Fruit fly (Drosophila melanogaster) whole organism, prepupa: ENCODE data around the gene CG10725.

Source experiments
- CG16779 ChIP-seq: fragments of 200-800 bp; sonication (Bioruptor generic); optimal IDR thresholded peaks from 3 replicates; lab custom pipeline; 2017; ENCODE audit warnings: missing biosample characterization, mild to moderate bottlenecking, missing genetic modification characterization
- CG6808 ChIP-seq: fragments of 200-800 bp; sonication (Bioruptor generic); optimal IDR thresholded peaks from 3 replicates; lab custom pipeline; 2017; ENCODE audit warnings: missing biosample characterization, missing genetic modification characterization, mild to moderate bottlenecking, moderate library complexity, missing genetic modification reagents
- CG8632 ChIP-seq: fragments of 200-800 bp; sonication (Bioruptor generic); optimal IDR thresholded peaks from 3 replicates; lab custom pipeline; 2016; ENCODE audit warnings: missing biosample characterization, missing genetic modification characterization
- Eip93F ChIP-seq: fragments of 200-800 bp; sonication (Bioruptor generic); optimal IDR thresholded peaks from 2 replicates; lab custom pipeline; 2016; ENCODE audit warnings: missing biosample characterization, mild to moderate bottlenecking, missing genetic modification characterization
- Lpt ChIP-seq: fragments of 200-800 bp; sonication (Bioruptor generic); optimal IDR thresholded peaks from 3 replicates; lab custom pipeline; 2016; ENCODE audit warnings: missing biosample characterization, missing genetic modification characterization
- achi ChIP-seq: fragments of 200-800 bp; sonication (Bioruptor generic); optimal IDR thresholded peaks from 3 replicates; lab custom pipeline; 2016; ENCODE audit warnings: missing biosample characterization, missing genetic modification characterization
- cyc ChIP-seq: fragments of 200-800 bp; sonication (Bioruptor generic); optimal IDR thresholded peaks from 3 replicates; lab custom pipeline; 2016; ENCODE audit warnings: missing biosample characterization, missing genetic modification characterization
- fkh ChIP-seq: fragments of 200-800 bp; sonication (Bioruptor generic); optimal IDR thresholded peaks from 3 replicates; lab custom pipeline; 2017; ENCODE audit warnings: missing biosample characterization, mild to moderate bottlenecking, missing genetic modification characterization, moderate library complexity
- topi ChIP-seq: fragments of 200-800 bp; sonication (Bioruptor generic); optimal IDR thresholded peaks from 3 replicates; lab custom pipeline; 2016; ENCODE audit warnings: missing biosample characterization, missing genetic modification characterization

DNA sequence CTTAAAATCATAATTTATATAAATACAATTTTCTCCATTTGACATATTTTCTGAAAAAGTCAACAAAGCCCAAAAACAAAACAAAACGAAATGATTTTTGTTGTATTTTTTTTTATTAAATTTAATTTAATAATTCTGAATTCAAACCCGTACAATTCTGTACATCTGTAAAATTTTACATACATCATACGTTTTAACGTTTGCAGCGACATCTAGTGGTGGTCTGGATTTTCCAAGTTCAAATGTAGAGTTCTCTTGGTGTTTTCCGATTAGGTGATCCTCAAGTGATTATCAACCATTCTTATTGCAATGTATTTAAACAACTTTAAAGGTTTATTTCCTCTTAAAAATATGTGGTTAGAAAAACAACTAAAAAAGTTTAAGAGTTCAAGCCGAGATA lies 26.8 kb upstream of the CG10725 start:
- TF ChIP-seq achi (GFP tag; lab: Kevin White, UChicago) = no peak
- TF ChIP-seq CG16779 (tag; lab: Kevin White, UChicago) = no peak
- TF ChIP-seq CG6808 (GFP tag; lab: Kevin White, UChicago) = no peak
- no peak for TF ChIP-seq topi (GFP tag; lab: Kevin White, UChicago)
- no peak for TF ChIP-seq CG8632 (GFP tag; lab: Kevin White, UChicago)
- no peak for TF ChIP-seq Lpt
- TF ChIP-seq cyc = peak; percentile 37
- no peak for TF ChIP-seq Eip93F (GFP tag; lab: Kevin White, UChicago)
- TF ChIP-seq fkh = no peak
